Worm (Caenorhabditis elegans) whole organism, young adult: ENCODE results near the gene W04G3.7.

Source experiments
- D2030.7 ChIP-seq: fragments of 200-800 bp; sonication (Bioruptor generic); IDR thresholded peaks from 2 replicates; pipeline ENCODE4 v1.3.6; 2022; ENCODE audit warnings: missing genetic modification reagents, missing genetic modification characterization, missing compliant biosample characterization
- F22D6.2 ChIP-seq: sonication (generic microtip); optimal IDR thresholded peaks from 2 replicates; lab custom pipeline; 2016; ENCODE audit warnings: mild to moderate bottlenecking, missing genetic modification characterization, missing compliant biosample characterization
- F37B4.10 ChIP-seq: fragments of 200-800 bp; sonication (Bioruptor generic); IDR thresholded peaks from 2 replicates; pipeline ENCODE4 v1.3.6; 2022; ENCODE audit warnings: missing genetic modification characterization, missing compliant biosample characterization
- F55B11.4 ChIP-seq: sonication (generic microtip); optimal IDR thresholded peaks from 2 replicates; lab custom pipeline; 2016; ENCODE audit warnings: missing compliant biosample characterization, missing genetic modification characterization, borderline replicate concordance; ENCODE audit not compliant: insufficient read depth
- K12H6.12 ChIP-seq: fragments of 200-800 bp; sonication (Bioruptor generic); optimal IDR thresholded peaks from 2 replicates; lab custom pipeline; 2018; ENCODE audit warnings: mild to moderate bottlenecking, missing genetic modification characterization, missing compliant biosample characterization
- Y53F4B.3 ChIP-seq: fragments of 200-800 bp; sonication (Bioruptor generic); IDR thresholded peaks from 2 replicates; pipeline ENCODE4 v1.3.6; 2022; ENCODE audit warnings: missing genetic modification reagents, missing genetic modification characterization, missing compliant biosample characterization
- Y53G8AR.9 ChIP-seq: fragments of 200-800 bp; sonication (Bioruptor generic); conservative IDR thresholded peaks from 2 replicates; pipeline ENCODE4 v1.3.6; 2022; ENCODE audit warnings: missing genetic modification reagents, missing genetic modification characterization, missing compliant biosample characterization
- Y56A3A.18 ChIP-seq: fragments of 200-800 bp; sonication (Bioruptor generic); IDR thresholded peaks from 2 replicates; pipeline ENCODE4 v1.3.6; 2022; ENCODE audit warnings: missing genetic modification reagents, missing genetic modification characterization, missing compliant biosample characterization
- Y67H2A.10 ChIP-seq: fragments of 200-800 bp; sonication (Bioruptor generic); conservative IDR thresholded peaks from 2 replicates; pipeline ENCODE4 v1.3.6; 2022; ENCODE audit warnings: missing genetic modification reagents, missing genetic modification characterization, missing compliant biosample characterization
- ZK185.1 ChIP-seq: sonication (generic microtip); optimal IDR thresholded peaks from 2 replicates; lab custom pipeline; 2016; ENCODE audit warnings: mild to moderate bottlenecking, missing genetic modification characterization, missing compliant biosample characterization; ENCODE audit not compliant: poor library complexity, severe bottlenecking
- attf-5 ChIP-seq: fragments of 200-800 bp; sonication (Bioruptor generic); optimal IDR thresholded peaks from 2 replicates; lab custom pipeline; 2018; ENCODE audit warnings: mild to moderate bottlenecking, missing genetic modification characterization, missing compliant biosample characterization
- cebp-1 ChIP-seq, 2 experiments: fragments of 200-800 bp in 1 of 2; sonication (Bioruptor generic) in 1 of 2; sonication (generic microtip) in 1 of 2; IDR thresholded peaks in 1 of 2; optimal IDR thresholded peaks in 1 of 2; 2 replicates each; pipeline versions ENCODE4 v1.3.6 to Lab custom; 2017 to 2022; ENCODE audit warnings: missing compliant biosample characterization in 2 of 2, missing genetic modification characterization in 2 of 2, mild to moderate bottlenecking in 1 of 2, missing genetic modification reagents in 1 of 2, moderate library complexity in 1 of 2
- ceh-27 ChIP-seq: fragments of 200-800 bp; sonication (Bioruptor generic); optimal IDR thresholded peaks from 2 replicates; lab custom pipeline; 2018; ENCODE audit warnings: mild to moderate bottlenecking, missing genetic modification characterization, moderate library complexity, missing compliant biosample characterization
- ceh-40 ChIP-seq: fragments of 200-800 bp; sonication (Bioruptor generic); IDR thresholded peaks from 2 replicates; pipeline ENCODE4 v1.3.6; 2022; ENCODE audit warnings: missing genetic modification characterization, missing compliant biosample characterization
- dpl-1 ChIP-seq: fragments of 150-350 bp; optimal IDR thresholded peaks from 2 replicates; lab custom pipeline; 2014; ENCODE audit warnings: missing biosample characterization, missing genetic modification reagents, missing genetic modification characterization
- efl-1 ChIP-seq: fragments of 150-350 bp; optimal IDR thresholded peaks from 2 replicates; lab custom pipeline; 2014; ENCODE audit warnings: missing biosample characterization, missing genetic modification reagents, missing genetic modification characterization
- ekl-4 ChIP-seq: fragments of 200-800 bp; sonication (Bioruptor generic); IDR thresholded peaks from 2 replicates; pipeline ENCODE4 v1.3.6; 2022; ENCODE audit warnings: missing genetic modification reagents, missing genetic modification characterization, missing compliant biosample characterization
- hmg-1.2 ChIP-seq: fragments of 200-800 bp; sonication (Bioruptor generic); IDR thresholded peaks from 2 replicates; pipeline ENCODE4 v1.3.6; 2022; ENCODE audit warnings: missing genetic modification reagents, missing genetic modification characterization, missing compliant biosample characterization
- hsf-1 ChIP-seq: fragments of 200-800 bp; sonication (Bioruptor generic); IDR thresholded peaks from 2 replicates; pipeline ENCODE4 v1.3.6; 2022; ENCODE audit warnings: missing genetic modification reagents, missing genetic modification characterization, missing compliant biosample characterization
- let-607 ChIP-seq, 2 experiments: fragments of 200-800 bp in 1 of 2; sonication (Bioruptor generic) in 1 of 2; sonication (generic microtip) in 1 of 2; optimal IDR thresholded peaks; 2 replicates each; lab custom pipeline; 2016 to 2018; ENCODE audit warnings: mild to moderate bottlenecking in 2 of 2, missing compliant biosample characterization in 2 of 2, missing genetic modification characterization in 2 of 2, moderate library complexity in 2 of 2, missing genotype in 1 of 2
- lin-35 ChIP-seq, 3 experiments: fragments of 150-350 bp in 2 of 3; sonication (generic microtip) in 1 of 3; optimal IDR thresholded peaks; 2 replicates each; lab custom pipeline; 2014 to 2018; ENCODE audit warnings: missing biosample characterization in 3 of 3, missing genetic modification characterization in 3 of 3, missing genetic modification reagents in 3 of 3
- madf-8 ChIP-seq: fragments of 200-800 bp; sonication (Bioruptor generic); conservative IDR thresholded peaks from 2 replicates; pipeline ENCODE4 v1.3.6; 2022; ENCODE audit warnings: missing genetic modification reagents, missing genetic modification characterization, missing compliant biosample characterization
- mes-4 ChIP-seq: sonication (generic microtip); optimal IDR thresholded peaks from 2 replicates; lab custom pipeline; 2016; ENCODE audit warnings: missing genotype, missing genetic modification characterization, missing compliant biosample characterization
- mxl-1 ChIP-seq: sonication (generic microtip); optimal IDR thresholded peaks from 2 replicates; lab custom pipeline; 2016; ENCODE audit warnings: missing genetic modification characterization, missing compliant biosample characterization
- nfyb-1 ChIP-seq: fragments of 200-800 bp; sonication (Bioruptor generic); IDR thresholded peaks from 2 replicates; pipeline ENCODE4 v1.3.6; 2022; ENCODE audit warnings: missing genetic modification reagents, missing genetic modification characterization, missing compliant biosample characterization
- nhr-120 ChIP-seq: fragments of 200-800 bp; sonication (Bioruptor generic); IDR thresholded peaks from 2 replicates; pipeline ENCODE4 v1.3.6; 2022; ENCODE audit warnings: missing genetic modification characterization, missing compliant biosample characterization
- rcor-1 ChIP-seq: fragments of 200-800 bp; sonication (Bioruptor generic); IDR thresholded peaks from 2 replicates; pipeline ENCODE4 v1.3.6; 2022; ENCODE audit warnings: missing genetic modification reagents, missing genetic modification characterization, missing compliant biosample characterization
- tbx-9 ChIP-seq: sonication (generic microtip); optimal IDR thresholded peaks from 2 replicates; lab custom pipeline; 2016; ENCODE audit warnings: borderline replicate concordance, missing genetic modification characterization, inconsistent platforms, missing compliant biosample characterization
- unc-62 ChIP-seq: fragments of 150-350 bp; optimal IDR thresholded peaks from 2 replicates; lab custom pipeline; 2014; ENCODE audit warnings: missing biosample characterization, missing genetic modification reagents, missing genetic modification characterization
- xnd-1 ChIP-seq: sonication (generic microtip); optimal IDR thresholded peaks from 2 replicates; lab custom pipeline; 2016; ENCODE audit warnings: missing genotype, missing genetic modification reagents, missing genetic modification characterization, missing compliant biosample characterization
- zfh-2 ChIP-seq: fragments of 200-800 bp; sonication (Bioruptor generic); conservative IDR thresholded peaks from 2 replicates; pipeline ENCODE4 v1.3.6; 2022; ENCODE audit warnings: missing genetic modification reagents, missing genetic modification characterization, missing compliant biosample characterization
- zim-3 ChIP-seq: sonication (generic microtip); optimal IDR thresholded peaks from 2 replicates; lab custom pipeline; 2017; ENCODE audit warnings: mild to moderate bottlenecking, missing genetic modification characterization, moderate library complexity, missing compliant biosample characterization
- ztf-25 ChIP-seq: fragments of 200-800 bp; sonication (Bioruptor generic); IDR thresholded peaks from 2 replicates; pipeline ENCODE4 v1.3.6; 2022; ENCODE audit warnings: missing genetic modification reagents, missing genetic modification characterization, missing compliant biosample characterization
- ztf-28 ChIP-seq: fragments of 200-800 bp; sonication (Bioruptor generic); IDR thresholded peaks from 2 replicates; pipeline ENCODE4 v1.3.6; 2022; ENCODE audit warnings: missing genetic modification reagents, missing genetic modification characterization, missing compliant biosample characterization
- ztf-6 ChIP-seq: fragments of 200-800 bp; sonication (Bioruptor generic); IDR thresholded peaks from 2 replicates; pipeline ENCODE4 v1.3.6; 2022; ENCODE audit warnings: missing genetic modification reagents, missing genetic modification characterization, missing compliant biosample characterization

Gene W04G3.7

ce11 chrX:11061904-11062303 lies 23.2 kb downstream of the W04G3.7 start, which contains the start of gene lpr-5 (continued):
- no peak for TF ChIP-seq rcor-1 (GFP tag; lab: Robert Waterston, UW)
- no peak for TF ChIP-seq Y53F4B.3 (GFP tag; lab: Robert Waterston, UW)
- TF ChIP-seq ceh-27 (GFP tag; lab: Kevin White, UChicago), result no peak

- TF ChIP-seq ztf-25, result no peak
- no peak for TF ChIP-seq F22D6.2
- no peak for TF ChIP-seq attf-5 (GFP tag; lab: Kevin White, UChicago)
- no peak for TF ChIP-seq nhr-120 (GFP tag; lab: Robert Waterston, UW)
- TF ChIP-seq ceh-40 (GFP tag; lab: Robert Waterston, UW), result no peak
- TF ChIP-seq let-607 (tag; optimal IDR thresholded peaks at IDR 0.05; lab: Kevin White, UChicago), result no peak
- no peak for TF ChIP-seq Y53G8AR.9 (GFP tag; lab: Robert Waterston, UW)
- TF ChIP-seq ztf-28 (GFP tag; lab: Robert Waterston, UW), result no peak
- no peak for TF ChIP-seq Y67H2A.10 (GFP tag; lab: Robert Waterston, UW)
- no peak for TF ChIP-seq dpl-1 (GFP tag; lab: Kevin White, UChicago)
- TF ChIP-seq D2030.7 (GFP tag; lab: Robert Waterston, UW), result no peak
- TF ChIP-seq cebp-1 (GFP tag; IDR thresholded peaks at IDR 0.05; lab: Robert Waterston, UW), result no peak
- TF ChIP-seq cebp-1 (tag; optimal IDR thresholded peaks at IDR 0.05; lab: Kevin White, UChicago), result no peak
These were observed 24.1 kb downstream of the W04G3.7 start for ce11 chrX:11060940-11061339.

DNA sequence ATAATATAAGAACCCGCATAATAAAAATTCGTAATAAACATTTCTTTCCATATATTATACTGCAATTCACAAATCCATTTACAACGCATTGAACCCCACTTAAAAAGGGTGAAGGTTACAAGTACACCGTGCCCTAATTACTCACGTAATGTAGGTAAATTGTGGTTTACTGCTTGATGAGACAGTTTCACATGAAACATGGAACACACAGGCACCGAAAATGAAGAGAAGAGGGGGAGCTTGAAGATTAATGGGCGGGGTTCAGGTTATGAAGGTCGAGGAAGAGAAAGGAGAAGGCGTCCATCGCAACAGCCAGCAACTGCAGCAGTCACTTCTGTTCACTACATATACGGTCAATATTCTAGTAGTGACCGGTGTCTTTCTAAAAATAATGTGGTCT lies 25.3 kb downstream of the W04G3.7 start, which contains the start of gene lpr-6:
lpr-6 (plus strand) TSS at position 251 of the 400 bp plus-strand sequence.
- TF ChIP-seq F37B4.10 (GFP tag; lab: Robert Waterston, UW), result no peak
- TF ChIP-seq xnd-1 (tag; lab: Kevin White, UChicago), result no peak
- no peak for TF ChIP-seq lin-35 (GFP tag; optimal IDR thresholded peaks at IDR 0.05; lab: Kevin White, UChicago)
- no peak for TF ChIP-seq Y53F4B.3 (GFP tag; lab: Robert Waterston, UW)
- TF ChIP-seq madf-8 (GFP tag; lab: Robert Waterston, UW), result no peak
- no peak for TF ChIP-seq hsf-1
- TF ChIP-seq Y56A3A.18 (GFP tag; lab: Robert Waterston, UW), result no peak
- TF ChIP-seq mxl-1 (tag; lab: Kevin White, UChicago), result no peak
- no peak for TF ChIP-seq K12H6.12 (tag; lab: Kevin White, UChicago)
- TF ChIP-seq zim-3 (tag; lab: Kevin White, UChicago), result no peak
- TF ChIP-seq efl-1 (GFP tag; lab: Kevin White, UChicago), result no peak
- TF ChIP-seq zfh-2 (GFP tag; lab: Robert Waterston, UW), result no peak
- TF ChIP-seq unc-62, result no peak
- no peak for TF ChIP-seq Y53G8AR.9 (GFP tag; lab: Robert Waterston, UW)

ce11 chrX:11057028-11057427 lies 28.0 kb downstream of the W04G3.7 start, which contains the start of gene lpr-3:
Gene lpr-3, plus strand, starts transcription at chrX:11057401.
- no peak for TF ChIP-seq hmg-1.2
- no peak for TF ChIP-seq mes-4 (tag; lab: Kevin White, UChicago)
- no peak for TF ChIP-seq tbx-9 (tag; lab: Kevin White, UChicago)
- no peak for TF ChIP-seq F55B11.4 (tag; lab: Kevin White, UChicago)
- no peak for TF ChIP-seq ztf-6
- TF ChIP-seq dpl-1 (GFP tag; lab: Kevin White, UChicago), result no peak
- no peak for TF ChIP-seq ztf-25
- TF ChIP-seq nfyb-1 (GFP tag; lab: Robert Waterston, UW), result no peak
- no peak for TF ChIP-seq ekl-4 (GFP tag; lab: Robert Waterston, UW)
- TF ChIP-seq ZK185.1 (tag; lab: Kevin White, UChicago), result no peak
